Fruit fly (Drosophila melanogaster): Measurements from ENCODE around the gene RpS20.

DNA sequence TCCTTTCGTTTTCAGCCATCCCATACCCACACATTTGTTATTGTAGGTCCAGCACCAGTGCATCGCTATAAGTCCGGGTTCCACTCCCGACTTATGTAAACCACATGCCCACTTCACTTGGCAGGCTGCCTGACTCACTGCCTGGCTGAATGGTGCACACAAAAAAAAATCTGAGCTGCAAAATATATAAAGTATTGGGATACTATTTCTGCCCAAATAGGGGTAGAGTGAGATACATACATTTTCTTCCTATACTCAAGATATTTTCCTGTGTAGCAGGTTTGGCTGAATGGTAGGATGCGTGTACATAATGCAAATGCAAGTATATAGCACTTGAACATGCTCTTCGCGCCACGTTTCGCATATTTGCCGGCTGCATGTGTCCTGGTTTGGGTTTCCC is 48.8 kb upstream of the RpS20 start:
- TF ChIP-seq psq (optimal IDR thresholded peaks at IDR 0.05) (no peak), pan (optimal IDR thresholded peaks at IDR 0.05) (no peak), EcR (GFP tag; optimal IDR thresholded peaks at IDR 0.05) (no peak)
